Worm (Caenorhabditis elegans): ENCODE results near the gene dac-1.

- no peak for TF ChIP-seq him-1 (tag; optimal IDR thresholded peaks at IDR 0.05)
- no peak for TF ChIP-seq W03F9.2 (tag; optimal IDR thresholded peaks at IDR 0.05)
Observed at ce11 chrIII:789604-790003, 26.3 kb upstream of the dac-1 start.

Measured in whole organism, L4/young adult.